Fruit fly (Drosophila melanogaster): Measurements from ENCODE around the gene Nmnat.

DNA sequence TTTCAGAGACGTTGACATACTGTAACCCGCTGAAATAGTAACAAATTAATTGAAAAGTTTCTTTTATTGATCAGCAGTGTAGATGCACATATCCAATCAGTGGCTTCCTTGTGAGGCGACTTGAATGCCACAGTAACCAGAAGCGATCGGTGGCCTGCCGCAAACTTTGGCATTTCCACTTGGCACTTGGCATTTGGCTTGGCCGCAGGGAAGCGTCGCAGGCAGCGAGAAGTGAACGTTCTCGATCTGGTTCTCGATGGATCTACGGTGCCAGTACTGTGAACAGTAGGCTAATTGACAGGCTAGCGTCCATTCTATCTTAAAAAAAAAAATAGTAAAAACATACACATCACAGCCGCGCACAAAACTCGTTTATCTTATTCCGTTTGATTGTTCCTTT is 44.2 kb upstream of the Nmnat start, which contains the start of gene CG10845:
- TF ChIP-seq Eip75B (GFP tag; optimal IDR thresholded peaks at IDR 0.05): no peak
- TF ChIP-seq CG11902 (GFP tag; optimal IDR thresholded peaks at IDR 0.05): no peak
- TF ChIP-seq spab (GFP tag; optimal IDR thresholded peaks at IDR 0.05): no peak

Data from whole organism, prepupa.